Worm (Caenorhabditis elegans) whole organism, late embryonic: ENCODE data around the gene hacd-1.

Experiments
- ama-1 ChIP-seq: fragments of 150-350 bp; optimal IDR thresholded peaks from 2 replicates; lab custom pipeline; 2014
- ets-4 ChIP-seq: sonication (generic microtip); optimal IDR thresholded peaks from 2 replicates; lab custom pipeline; 2016; ENCODE audit warnings: missing genetic modification characterization, missing compliant biosample characterization

- no peak for TF ChIP-seq ets-4
- TF ChIP-seq ama-1 (lab: Kevin White, UChicago) = no peak
Measured at ce11 chrV:1423338-1423737, 36.8 kb upstream of the hacd-1 start.
